Fruit fly (Drosophila melanogaster) whole organism, prepupa: ENCODE data around the gene CG31975.

Experiments used
- Blimp-1 ChIP-seq: fragments of 200-800 bp; sonication (Bioruptor generic); optimal IDR thresholded peaks from 3 replicates; lab custom pipeline; 2017; ENCODE audit warnings: missing biosample characterization, missing genetic modification characterization, mild to moderate bottlenecking, moderate library complexity, missing genetic modification reagents
- CG10631 ChIP-seq: fragments of 200-800 bp; sonication (Bioruptor generic); optimal IDR thresholded peaks from 2 replicates; lab custom pipeline; 2016; ENCODE audit warnings: missing biosample characterization, missing genetic modification characterization
- CG10669 ChIP-seq: fragments of 200-800 bp; sonication (Bioruptor generic); optimal IDR thresholded peaks from 3 replicates; lab custom pipeline; 2018; ENCODE audit warnings: missing biosample characterization, mild to moderate bottlenecking, missing genetic modification characterization, moderate library complexity
- CG11762 ChIP-seq: fragments of 200-800 bp; sonication (Bioruptor generic); optimal IDR thresholded peaks from 3 replicates; lab custom pipeline; 2016; ENCODE audit warnings: missing biosample characterization, missing genetic modification characterization; ENCODE audit not compliant: insufficient read depth
- CG15336 ChIP-seq: fragments of 200-800 bp; sonication (Bioruptor generic); IDR thresholded peaks from 2 replicates; pipeline ENCODE4 v1.3.6; 2022; ENCODE audit warnings: missing biosample characterization, missing genetic modification characterization
- CG1621 ChIP-seq: fragments of 200-800 bp; sonication (Bioruptor generic); optimal IDR thresholded peaks from 3 replicates; lab custom pipeline; 2018; ENCODE audit warnings: missing biosample characterization, mild to moderate bottlenecking, missing genetic modification characterization
- CG16779 ChIP-seq: fragments of 200-800 bp; sonication (Bioruptor generic); optimal IDR thresholded peaks from 3 replicates; lab custom pipeline; 2017; ENCODE audit warnings: missing biosample characterization, mild to moderate bottlenecking, missing genetic modification characterization
- CG3032 ChIP-seq: fragments of 200-800 bp; optimal IDR thresholded peaks from 2 replicates; lab custom pipeline; 2019; ENCODE audit warnings: missing biosample characterization, mild to moderate bottlenecking, missing genetic modification characterization, moderate library complexity
- CG31627 ChIP-seq: fragments of 200-800 bp; sonication (Bioruptor generic); optimal IDR thresholded peaks from 3 replicates; lab custom pipeline; 2016; ENCODE audit warnings: missing biosample characterization, missing genetic modification characterization
- CG32006 ChIP-seq: fragments of 200-800 bp; sonication (Bioruptor generic); optimal IDR thresholded peaks from 3 replicates; lab custom pipeline; 2017; ENCODE audit warnings: missing biosample characterization, mild to moderate bottlenecking, missing genetic modification characterization
- CG34406 ChIP-seq: fragments of 200-800 bp; sonication (Bioruptor generic); optimal IDR thresholded peaks from 3 replicates; lab custom pipeline; 2016; ENCODE audit warnings: missing biosample characterization, missing genetic modification characterization
- CG3919 ChIP-seq: fragments of 200-800 bp; sonication (Bioruptor generic); optimal IDR thresholded peaks from 3 replicates; lab custom pipeline; 2016; ENCODE audit warnings: missing biosample characterization, missing genetic modification characterization
- CG4318 ChIP-seq: fragments of 200-800 bp; sonication (Bioruptor generic); optimal IDR thresholded peaks from 3 replicates; lab custom pipeline; 2017; ENCODE audit warnings: missing biosample characterization, mild to moderate bottlenecking, missing genetic modification characterization
- CG6163 ChIP-seq: fragments of 200-800 bp; sonication (Bioruptor generic); IDR thresholded peaks from 3 replicates; pipeline ENCODE4 v1.3.6; 2022; ENCODE audit warnings: missing biosample characterization, missing genetic modification characterization
- CG6792 ChIP-seq: fragments of 200-800 bp; sonication (Bioruptor generic); optimal IDR thresholded peaks from 3 replicates; lab custom pipeline; 2016; ENCODE audit warnings: missing biosample characterization, missing genetic modification characterization
- CG6808 ChIP-seq: fragments of 200-800 bp; sonication (Bioruptor generic); optimal IDR thresholded peaks from 3 replicates; lab custom pipeline; 2017; ENCODE audit warnings: missing biosample characterization, missing genetic modification characterization, mild to moderate bottlenecking, moderate library complexity, missing genetic modification reagents
- CG6854 ChIP-seq: fragments of 200-800 bp; sonication (Bioruptor generic); optimal IDR thresholded peaks from 2 replicates; lab custom pipeline; 2017; ENCODE audit warnings: missing biosample characterization, mild to moderate bottlenecking, missing genetic modification characterization
- CG7368 ChIP-seq: fragments of 200-800 bp; sonication (Bioruptor generic); optimal IDR thresholded peaks from 3 replicates; lab custom pipeline; 2016; ENCODE audit warnings: missing biosample characterization, missing genetic modification characterization
- CG8119 ChIP-seq: fragments of 200-800 bp; sonication (Bioruptor generic); IDR thresholded peaks from 3 replicates; pipeline ENCODE4 v1.3.6; 2022; ENCODE audit warnings: missing biosample characterization, missing genetic modification characterization
- CG8319 ChIP-seq: fragments of 200-800 bp; sonication (Bioruptor generic); optimal IDR thresholded peaks from 3 replicates; lab custom pipeline; 2016; ENCODE audit warnings: missing biosample characterization, missing genetic modification characterization
- CG9139 ChIP-seq: fragments of 200-800 bp; sonication (Bioruptor generic); optimal IDR thresholded peaks from 3 replicates; lab custom pipeline; 2017; ENCODE audit warnings: missing biosample characterization, mild to moderate bottlenecking, missing genetic modification characterization
- Eip75B ChIP-seq: fragments of 200-800 bp; sonication (Bioruptor generic); optimal IDR thresholded peaks from 3 replicates; lab custom pipeline; 2016; ENCODE audit warnings: missing biosample characterization, missing genetic modification characterization
- Ets21C ChIP-seq: fragments of 200-800 bp; sonication (Bioruptor generic); optimal IDR thresholded peaks from 3 replicates; lab custom pipeline; 2016; ENCODE audit warnings: missing biosample characterization, missing genetic modification characterization
- Ets96B ChIP-seq: fragments of 200-800 bp; optimal IDR thresholded peaks from 2 replicates; lab custom pipeline; 2019; ENCODE audit warnings: missing biosample characterization, mild to moderate bottlenecking, missing genetic modification characterization, moderate library complexity
- Gug ChIP-seq: fragments of 200-800 bp; sonication (Bioruptor generic); IDR thresholded peaks from 2 replicates; pipeline ENCODE4 v1.3.6; 2022; ENCODE audit warnings: missing biosample characterization, missing genetic modification characterization
- Lpt ChIP-seq: fragments of 200-800 bp; sonication (Bioruptor generic); optimal IDR thresholded peaks from 3 replicates; lab custom pipeline; 2016; ENCODE audit warnings: missing biosample characterization, missing genetic modification characterization
- Met ChIP-seq: fragments of 200-800 bp; sonication (Bioruptor generic); optimal IDR thresholded peaks from 3 replicates; lab custom pipeline; 2016; ENCODE audit warnings: missing biosample characterization, missing genetic modification characterization
- Smox ChIP-seq: fragments of 200-800 bp; sonication (Bioruptor generic); optimal IDR thresholded peaks from 3 replicates; lab custom pipeline; 2016; ENCODE audit warnings: missing biosample characterization, missing genetic modification characterization
- Sox102F ChIP-seq: fragments of 200-800 bp; sonication (Bioruptor generic); optimal IDR thresholded peaks from 2 replicates; lab custom pipeline; 2016; ENCODE audit warnings: missing biosample characterization, mild to moderate bottlenecking, missing genetic modification characterization
- Sox14 ChIP-seq: fragments of 200-800 bp; sonication (Bioruptor generic); optimal IDR thresholded peaks from 3 replicates; lab custom pipeline; 2016; ENCODE audit warnings: missing biosample characterization, missing genetic modification characterization
- Sox15 ChIP-seq: fragments of 200-800 bp; sonication (Bioruptor generic); optimal IDR thresholded peaks from 3 replicates; lab custom pipeline; 2016; ENCODE audit warnings: missing biosample characterization, missing genetic modification characterization
- achi ChIP-seq: fragments of 200-800 bp; sonication (Bioruptor generic); optimal IDR thresholded peaks from 3 replicates; lab custom pipeline; 2016; ENCODE audit warnings: missing biosample characterization, missing genetic modification characterization
- acj6 ChIP-seq: fragments of 200-800 bp; sonication (Bioruptor generic); optimal IDR thresholded peaks from 3 replicates; lab custom pipeline; 2016; ENCODE audit warnings: missing biosample characterization, missing genetic modification characterization
- cyc ChIP-seq: fragments of 200-800 bp; sonication (Bioruptor generic); optimal IDR thresholded peaks from 3 replicates; lab custom pipeline; 2016; ENCODE audit warnings: missing biosample characterization, missing genetic modification characterization
- dac ChIP-seq: fragments of 200-800 bp; sonication (Bioruptor generic); optimal IDR thresholded peaks from 2 replicates; lab custom pipeline; 2017; ENCODE audit warnings: missing biosample characterization, mild to moderate bottlenecking, missing genetic modification characterization
- dsx ChIP-seq: fragments of 200-800 bp; optimal IDR thresholded peaks from 3 replicates; lab custom pipeline; 2019; ENCODE audit warnings: missing biosample characterization, mild to moderate bottlenecking, missing genetic modification characterization, moderate library complexity; ENCODE audit not compliant: poor library complexity, severe bottlenecking
- eg ChIP-seq: fragments of 200-800 bp; sonication (Bioruptor generic); IDR thresholded peaks from 3 replicates; pipeline ENCODE4 v1.3.6; 2022; ENCODE audit warnings: missing biosample characterization, missing genetic modification characterization
- esn ChIP-seq: fragments of 200-800 bp; sonication (Bioruptor generic); optimal IDR thresholded peaks from 2 replicates; lab custom pipeline; 2016; ENCODE audit warnings: missing biosample characterization, mild to moderate bottlenecking, missing genetic modification characterization, moderate library complexity
- fd59A ChIP-seq: fragments of 200-800 bp; sonication (Bioruptor generic); optimal IDR thresholded peaks from 2 replicates; lab custom pipeline; 2017; ENCODE audit warnings: missing biosample characterization, mild to moderate bottlenecking, missing genetic modification characterization, missing genetic modification reagents
- fkh ChIP-seq: fragments of 200-800 bp; sonication (Bioruptor generic); optimal IDR thresholded peaks from 3 replicates; lab custom pipeline; 2017; ENCODE audit warnings: missing biosample characterization, mild to moderate bottlenecking, missing genetic modification characterization, moderate library complexity
- lz ChIP-seq: fragments of 200-800 bp; sonication (Bioruptor generic); optimal IDR thresholded peaks from 3 replicates; lab custom pipeline; 2016; ENCODE audit warnings: missing biosample characterization, missing genetic modification characterization
- net ChIP-seq: fragments of 200-800 bp; sonication (Bioruptor generic); optimal IDR thresholded peaks from 3 replicates; lab custom pipeline; 2016; ENCODE audit warnings: missing biosample characterization, missing genetic modification characterization
- salr ChIP-seq, 2 experiments: fragments of 200-800 bp; sonication (Bioruptor generic); optimal IDR thresholded peaks; 3 replicates each; lab custom pipeline; 2016 to 2018; ENCODE audit warnings: missing biosample characterization in 2 of 2, missing genetic modification characterization in 2 of 2, mild to moderate bottlenecking in 1 of 2
- spab ChIP-seq: fragments of 200-800 bp; sonication (Bioruptor generic); optimal IDR thresholded peaks from 2 replicates; lab custom pipeline; 2017; ENCODE audit warnings: missing biosample characterization, mild to moderate bottlenecking, missing genetic modification characterization, missing genetic modification reagents
- svp ChIP-seq: fragments of 200-800 bp; sonication (Bioruptor generic); peaks from one replicate; lab custom pipeline; 2016; ENCODE audit warnings: missing biosample characterization, missing genetic modification characterization
- topi ChIP-seq: fragments of 200-800 bp; sonication (Bioruptor generic); optimal IDR thresholded peaks from 3 replicates; lab custom pipeline; 2016; ENCODE audit warnings: missing biosample characterization, missing genetic modification characterization

CG31975 gene

DNA sequence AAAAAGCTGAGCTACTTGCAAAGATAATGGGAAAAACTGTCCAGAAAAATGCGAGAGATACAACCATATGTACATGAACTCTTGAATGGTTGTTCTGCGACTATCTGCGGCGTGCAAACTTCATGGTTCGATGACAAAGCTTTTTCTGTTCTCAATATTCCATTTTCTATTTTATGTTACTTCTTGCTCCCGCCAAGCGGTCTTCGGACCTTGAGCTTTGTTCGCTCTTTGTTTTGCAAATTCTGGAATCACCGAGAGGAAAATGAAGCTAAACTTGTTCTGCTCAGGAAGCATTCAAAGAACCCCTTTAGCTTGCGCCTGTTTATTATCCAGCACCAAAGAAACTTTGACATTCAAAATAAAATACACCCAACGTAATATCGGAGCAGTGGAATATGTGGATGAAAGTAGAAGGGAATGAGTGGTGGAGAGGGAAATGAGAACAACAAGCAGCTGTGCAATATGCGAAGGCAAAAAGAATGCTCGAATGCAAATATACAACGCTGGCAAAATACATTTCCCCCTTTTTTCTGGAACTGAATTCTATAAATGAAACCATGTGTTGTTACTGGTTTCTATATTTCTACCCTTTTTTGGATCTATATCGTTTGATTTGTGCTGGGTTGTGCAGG, 27.6 kb upstream of the CG31975 start (continued):
- TF ChIP-seq lz: no peak
- peak; percentile 25 for TF ChIP-seq net (GFP tag; lab: Kevin White, UChicago)
- TF ChIP-seq fkh: no peak
- TF ChIP-seq CG8119 (GFP tag; lab: Robert Waterston, UW): peak; percentile 35; the same call in 1 of the 3 replicates
- TF ChIP-seq CG10669 (GFP tag; lab: Kevin White, UChicago): peak; percentile 39

dm6 chr2L:166115-167069, 25.6 kb upstream of the CG31975 start:
- TF ChIP-seq Sox102F (GFP tag; lab: Kevin White, UChicago): peak; percentile 88
- no peak for TF ChIP-seq CG8119 (GFP tag; lab: Robert Waterston, UW)
- peak; percentile 66 for TF ChIP-seq Blimp-1 (GFP tag; lab: Kevin White, UChicago)
- peak; percentile 80 for TF ChIP-seq svp (GFP tag; lab: Kevin White, UChicago)
- peak; percentile 69 for TF ChIP-seq Smox (GFP tag; lab: Kevin White, UChicago)
- peak; percentile 85 for TF ChIP-seq CG34406 (GFP tag; lab: Kevin White, UChicago)
- TF ChIP-seq esn (GFP tag; lab: Kevin White, UChicago): peak; percentile 69
- TF ChIP-seq eg (GFP tag; lab: Robert Waterston, UW): no peak
- peak; percentile 69 for TF ChIP-seq Met
- TF ChIP-seq CG7368 (GFP tag; lab: Kevin White, UChicago): peak; percentile 89
- peak; percentile 94 for TF ChIP-seq dac (GFP tag; lab: Kevin White, UChicago)
- TF ChIP-seq CG31627: no peak
- peak; percentile 98 for TF ChIP-seq CG6808 (GFP tag; lab: Kevin White, UChicago)
- peak; percentile 75 for TF ChIP-seq CG10631 (GFP tag; lab: Kevin White, UChicago)
- peak; percentile 88 for TF ChIP-seq CG3032
- peak; percentile 92 for TF ChIP-seq CG6854 (GFP tag; lab: Kevin White, UChicago)
- TF ChIP-seq Sox14: peak; percentile 84
- peak; percentile 81 for TF ChIP-seq fd59A (GFP tag; lab: Kevin White, UChicago)
- peak; percentile 43 for TF ChIP-seq Ets21C
- TF ChIP-seq spab (GFP tag; lab: Kevin White, UChicago): peak; percentile 95
- TF ChIP-seq CG8319 (GFP tag; lab: Kevin White, UChicago): peak; percentile 68
- TF ChIP-seq CG11762 (GFP tag; lab: Kevin White, UChicago): peak; percentile 85
- TF ChIP-seq salr (GFP tag; optimal IDR thresholded peaks at IDR 0.05; lab: Kevin White, UChicago): peak; percentile 83 to 96
- TF ChIP-seq cyc (GFP tag; lab: Kevin White, UChicago): no peak
- peak; percentile 90 for TF ChIP-seq Eip75B
- peak; percentile 50 for TF ChIP-seq CG4318 (GFP tag; lab: Kevin White, UChicago)
- no peak for TF ChIP-seq Gug (GFP tag; lab: Robert Waterston, UW)
- peak; percentile 90 for TF ChIP-seq CG10669 (GFP tag; lab: Kevin White, UChicago)
- TF ChIP-seq CG3919 (GFP tag; lab: Kevin White, UChicago): peak; percentile 85
- TF ChIP-seq Ets96B (tag; lab: Kevin White, UChicago): peak; percentile 94
- peak; percentile 82 for TF ChIP-seq CG6792 (GFP tag; lab: Kevin White, UChicago)
- peak; percentile 99 for TF ChIP-seq Lpt (GFP tag; lab: Kevin White, UChicago)
- TF ChIP-seq acj6 (GFP tag; lab: Kevin White, UChicago): peak; percentile 62
- peak; percentile 99 for TF ChIP-seq CG16779 (tag; lab: Kevin White, UChicago)
- peak; percentile 62 for TF ChIP-seq topi
- peak; percentile 100 for TF ChIP-seq dsx
- TF ChIP-seq Sox15 (GFP tag; lab: Kevin White, UChicago): no peak
- TF ChIP-seq CG32006 (GFP tag; lab: Kevin White, UChicago): peak; percentile 94
- TF ChIP-seq CG15336 (GFP tag; lab: Robert Waterston, UW): no peak
- TF ChIP-seq CG1621 (tag; lab: Kevin White, UChicago): peak; percentile 94
- peak; percentile 87 for TF ChIP-seq achi
- peak; percentile 98 for TF ChIP-seq CG9139 (GFP tag; lab: Kevin White, UChicago)
- peak; percentile 52 for TF ChIP-seq lz
- peak; percentile 100 for TF ChIP-seq fkh
- TF ChIP-seq CG6163 (GFP tag; lab: Robert Waterston, UW): no peak
